Fruit fly (Drosophila melanogaster) whole organism, embryonic: ENCODE measurements around the gene Obp99d.

ENCODE experiments used
- Ada2b ChIP-seq: fragments of 200-800 bp; sonication (Bioruptor generic); IDR thresholded peaks from 2 replicates; pipeline ENCODE4 v1.3.6; 2022; ENCODE audit warnings: missing biosample characterization, missing genetic modification characterization
- Asciz ChIP-seq: fragments of 200-800 bp; sonication (Bioruptor generic); optimal IDR thresholded peaks from 2 replicates; lab custom pipeline; 2017; ENCODE audit warnings: missing biosample characterization, mild to moderate bottlenecking, missing genetic modification characterization, missing genetic modification reagents
- CG10274 ChIP-seq: fragments of 200-800 bp; sonication (Bioruptor generic); optimal IDR thresholded peaks from 3 replicates; lab custom pipeline; 2017; ENCODE audit warnings: missing biosample characterization, mild to moderate bottlenecking, missing genetic modification characterization
- CG12744 ChIP-seq: fragments of 200-800 bp; sonication (Bioruptor generic); optimal IDR thresholded peaks from 2 replicates; lab custom pipeline; 2016; ENCODE audit warnings: missing biosample characterization, missing genetic modification characterization
- CG13287 ChIP-seq: fragments of 200-800 bp; sonication (Bioruptor generic); IDR thresholded peaks from 2 replicates; pipeline ENCODE4 v1.3.6; 2022; ENCODE audit warnings: missing biosample characterization, missing genetic modification characterization; ENCODE audit not compliant: partially characterized antibody
- CG13775 ChIP-seq: fragments of 200-800 bp; sonication (Bioruptor generic); optimal IDR thresholded peaks from 3 replicates; lab custom pipeline; 2017; ENCODE audit warnings: missing biosample characterization, mild to moderate bottlenecking, missing genetic modification characterization
- CG14014 ChIP-seq: fragments of 200-800 bp; sonication (Bioruptor generic); IDR thresholded peaks from 2 replicates; pipeline ENCODE4 v1.3.6; 2022; ENCODE audit warnings: missing biosample characterization, missing genetic modification characterization
- CG15514 ChIP-seq: fragments of 200-800 bp; sonication (Bioruptor generic); optimal IDR thresholded peaks from 3 replicates; lab custom pipeline; 2017; ENCODE audit warnings: missing biosample characterization, missing genetic modification characterization, mild to moderate bottlenecking, moderate library complexity, missing genetic modification reagents
- CG17829 ChIP-seq: fragments of 200-800 bp; optimal IDR thresholded peaks from 2 replicates; lab custom pipeline; 2019; ENCODE audit warnings: missing biosample characterization, mild to moderate bottlenecking, missing genetic modification characterization, moderate library complexity
- CG2889 ChIP-seq: fragments of 200-800 bp; sonication (Bioruptor generic); IDR thresholded peaks from 3 replicates; pipeline ENCODE4 v1.3.6; 2022; ENCODE audit warnings: missing biosample characterization, missing genetic modification characterization
- CG6254 ChIP-seq: fragments of 200-800 bp; sonication (Bioruptor generic); optimal IDR thresholded peaks from 3 replicates; lab custom pipeline; 2017; ENCODE audit warnings: mild to moderate bottlenecking, missing biosample characterization, missing genetic modification reagents, missing genetic modification characterization
- CG6683 ChIP-seq: fragments of 200-800 bp; sonication (Bioruptor generic); optimal IDR thresholded peaks from 2 replicates; lab custom pipeline; 2017; ENCODE audit warnings: missing biosample characterization, mild to moderate bottlenecking, missing genetic modification characterization, missing genetic modification reagents
- CG8281 ChIP-seq: fragments of 200-800 bp; sonication (Bioruptor generic); optimal IDR thresholded peaks from 2 replicates; lab custom pipeline; 2018; ENCODE audit warnings: missing biosample characterization, mild to moderate bottlenecking, missing genetic modification characterization, moderate library complexity
- CG9797 ChIP-seq: fragments of 200-800 bp; sonication (Bioruptor generic); optimal IDR thresholded peaks from 3 replicates; lab custom pipeline; 2018; ENCODE audit warnings: missing biosample characterization, mild to moderate bottlenecking, missing genetic modification characterization
- CHES-1-like ChIP-seq: fragments of 200-800 bp; sonication (Bioruptor generic); optimal IDR thresholded peaks from 2 replicates; lab custom pipeline; 2016; ENCODE audit warnings: missing biosample characterization, missing genetic modification characterization
- CkIIα-i1 ChIP-seq: fragments of 200-800 bp; sonication (Bioruptor generic); IDR thresholded peaks from 2 replicates; pipeline ENCODE4 v1.3.6; 2022; ENCODE audit warnings: missing biosample characterization, missing genetic modification characterization
- D19B ChIP-seq: fragments of 200-800 bp; sonication (Bioruptor generic); optimal IDR thresholded peaks from 2 replicates; lab custom pipeline; 2017; ENCODE audit warnings: missing biosample characterization, mild to moderate bottlenecking, missing genetic modification characterization
- Dad ChIP-seq: fragments of 200-800 bp; sonication (Bioruptor generic); optimal IDR thresholded peaks from 3 replicates; lab custom pipeline; 2016; ENCODE audit warnings: missing biosample characterization, missing genetic modification characterization
- Dek ChIP-seq: fragments of 200-800 bp; sonication (Bioruptor generic); optimal IDR thresholded peaks from 3 replicates; lab custom pipeline; 2019; ENCODE audit warnings: missing biosample characterization, mild to moderate bottlenecking, missing genetic modification characterization, moderate library complexity
- Drgx ChIP-seq: fragments of 200-800 bp; sonication (Bioruptor generic); IDR thresholded peaks from 2 replicates; pipeline ENCODE4 v1.3.6; 2022; ENCODE audit warnings: missing biosample characterization, missing genetic modification characterization
- Eip74EF ChIP-seq, 2 experiments: fragments of 200-800 bp in 1 of 2; fragments of >200 bp in 1 of 2; sonication (Bioruptor generic) in 1 of 2; optimal IDR thresholded peaks; 2 replicates each; lab custom pipeline; 2017 to 2019; ENCODE audit warnings: missing biosample characterization in 2 of 2, missing genetic modification characterization in 2 of 2, mild to moderate bottlenecking in 1 of 2, moderate library complexity in 1 of 2
- Gug ChIP-seq: fragments of 200-800 bp; sonication (Bioruptor generic); IDR thresholded peaks from 4 replicates; pipeline ENCODE4 v1.3.6; 2022; ENCODE audit warnings: missing biosample characterization, missing genetic modification characterization
- Hmr ChIP-seq: fragments of 200-800 bp; sonication (Bioruptor generic); optimal IDR thresholded peaks from 3 replicates; lab custom pipeline; 2017; ENCODE audit warnings: mild to moderate bottlenecking, missing biosample characterization, missing genetic modification reagents, missing genetic modification characterization
- Hmx ChIP-seq: fragments of 200-800 bp; sonication (Bioruptor generic); optimal IDR thresholded peaks from 2 replicates; lab custom pipeline; 2016; ENCODE audit warnings: missing biosample characterization, missing genetic modification characterization
- Lim3 ChIP-seq: fragments of 200-800 bp; sonication (Bioruptor generic); IDR thresholded peaks from 2 replicates; pipeline ENCODE4 v1.3.6; 2022; ENCODE audit warnings: missing biosample characterization, missing genetic modification characterization
- Myb ChIP-seq: fragments of 200-800 bp; sonication (Bioruptor generic); optimal IDR thresholded peaks from 2 replicates; lab custom pipeline; 2016; ENCODE audit warnings: missing biosample characterization, missing genetic modification characterization
- NFAT ChIP-seq: fragments of 200-800 bp; sonication (Bioruptor generic); IDR thresholded peaks from 2 replicates; pipeline ENCODE4 v1.3.6; 2022; ENCODE audit warnings: missing biosample characterization, missing genetic modification characterization
- Oaz ChIP-seq: fragments of 200-800 bp; sonication (Bioruptor generic); IDR thresholded peaks from 2 replicates; pipeline ENCODE4 v1.3.6; 2022; ENCODE audit warnings: missing biosample characterization, missing genetic modification characterization
- PHDP ChIP-seq: fragments of 200-800 bp; sonication (Bioruptor generic); optimal IDR thresholded peaks from 3 replicates; lab custom pipeline; 2018; ENCODE audit warnings: missing biosample characterization, mild to moderate bottlenecking, missing genetic modification characterization, moderate library complexity
- Ptx1 ChIP-seq: fragments of 200-800 bp; sonication (Bioruptor generic); IDR thresholded peaks from 2 replicates; pipeline ENCODE4 v1.3.6; 2022; ENCODE audit warnings: missing biosample characterization, missing genetic modification characterization
- Side ChIP-seq: fragments of 200-800 bp; sonication (Bioruptor generic); optimal IDR thresholded peaks from 2 replicates; lab custom pipeline; 2016; ENCODE audit warnings: missing biosample characterization, missing genetic modification characterization
- Six4 ChIP-seq: fragments of 200-800 bp; sonication (Bioruptor generic); optimal IDR thresholded peaks from 2 replicates; lab custom pipeline; 2016; ENCODE audit warnings: missing biosample characterization, missing genetic modification characterization
- Stat92E ChIP-seq, 3 experiments: fragments of >200 bp in 2 of 3; fragments of 200-800 bp in 1 of 3; sonication (Bioruptor generic) in 1 of 3; optimal IDR thresholded peaks; 2 replicates each; lab custom pipeline; 2017 to 2019; ENCODE audit warnings: missing biosample characterization in 3 of 3, missing genetic modification characterization in 3 of 3, mild to moderate bottlenecking in 1 of 3, moderate library complexity in 1 of 3
- Usf ChIP-seq: fragments of 200-800 bp; sonication (Bioruptor generic); optimal IDR thresholded peaks from 2 replicates; lab custom pipeline; 2017; ENCODE audit warnings: missing genotype, missing biosample characterization, missing genetic modification characterization
- Vsx1 ChIP-seq: fragments of 200-800 bp; sonication (Bioruptor generic); optimal IDR thresholded peaks from 2 replicates; lab custom pipeline; 2017; ENCODE audit warnings: missing biosample characterization, mild to moderate bottlenecking, missing genetic modification characterization, missing genetic modification reagents
- al ChIP-seq: fragments of 200-800 bp; sonication (Bioruptor generic); IDR thresholded peaks from 2 replicates; pipeline ENCODE4 v1.3.6; 2022; ENCODE audit warnings: missing biosample characterization, missing genetic modification characterization
- aop ChIP-seq: fragments of 200-800 bp; sonication (Bioruptor generic); IDR thresholded peaks from 2 replicates; pipeline ENCODE4 v1.3.6; 2022; ENCODE audit warnings: missing biosample characterization, missing genetic modification characterization
- ase ChIP-seq: fragments of 200-800 bp; sonication (Bioruptor generic); IDR thresholded peaks from 3 replicates; pipeline ENCODE4 v1.3.6; 2022; ENCODE audit warnings: missing biosample characterization, missing genetic modification characterization
- dysf ChIP-seq: fragments of 200-800 bp; sonication (Bioruptor generic); IDR thresholded peaks from 3 replicates; pipeline ENCODE4 v1.3.6; 2022; ENCODE audit warnings: missing biosample characterization, missing genetic modification characterization
- en ChIP-seq: fragments of 200-800 bp; sonication (Bioruptor generic); optimal IDR thresholded peaks from 2 replicates; lab custom pipeline; 2016; ENCODE audit warnings: missing biosample characterization, missing genetic modification characterization
- gsb ChIP-seq: fragments of 200-800 bp; sonication (Bioruptor generic); IDR thresholded peaks from 2 replicates; pipeline ENCODE4 v1.3.6; 2022; ENCODE audit warnings: missing biosample characterization, missing genetic modification characterization
- nerfin-2 ChIP-seq: fragments of 200-800 bp; sonication (Bioruptor generic); IDR thresholded peaks from 2 replicates; pipeline ENCODE4 v1.3.6; 2022; ENCODE audit warnings: missing biosample characterization, missing genetic modification characterization; ENCODE audit not compliant: partially characterized antibody
- nmo ChIP-seq: fragments of 200-800 bp; sonication (Bioruptor generic); optimal IDR thresholded peaks from 2 replicates; lab custom pipeline; 2018; ENCODE audit warnings: missing biosample characterization, mild to moderate bottlenecking, missing genetic modification characterization, moderate library complexity
- oc ChIP-seq: fragments of 200-800 bp; sonication (Bioruptor generic); optimal IDR thresholded peaks from 2 replicates; lab custom pipeline; 2018; ENCODE audit warnings: missing biosample characterization, mild to moderate bottlenecking, missing genetic modification characterization, moderate library complexity
- sens ChIP-seq: fragments of 200-800 bp; sonication (Bioruptor generic); peaks from one replicate; lab custom pipeline; 2016; ENCODE audit warnings: missing biosample characterization, missing genetic modification characterization
- sim ChIP-seq: fragments of 200-800 bp; sonication (Bioruptor generic); IDR thresholded peaks from 2 replicates; pipeline ENCODE4 v1.3.6; 2022; ENCODE audit warnings: missing biosample characterization, missing genetic modification characterization
- sisA ChIP-seq: fragments of 200-800 bp; sonication (Bioruptor generic); IDR thresholded peaks from 2 replicates; pipeline ENCODE4 v1.3.6; 2022; ENCODE audit warnings: missing biosample characterization, missing genetic modification characterization
- slou ChIP-seq: fragments of 200-800 bp; sonication (Bioruptor generic); optimal IDR thresholded peaks from 3 replicates; lab custom pipeline; 2016; ENCODE audit warnings: missing biosample characterization, missing genetic modification characterization
- slp2 ChIP-seq: fragments of 200-800 bp; sonication (Bioruptor generic); optimal IDR thresholded peaks from 2 replicates; lab custom pipeline; 2016; ENCODE audit warnings: missing biosample characterization, missing genetic modification characterization
- unpg ChIP-seq: fragments of 200-800 bp; sonication (Bioruptor generic); optimal IDR thresholded peaks from 3 replicates; lab custom pipeline; 2018; ENCODE audit warnings: missing biosample characterization, mild to moderate bottlenecking, missing genetic modification characterization, moderate library complexity
- zfh1 ChIP-seq: fragments of 200-800 bp; sonication (Bioruptor generic); IDR thresholded peaks from 3 replicates; pipeline ENCODE4 v1.3.6; 2022; ENCODE audit warnings: missing biosample characterization, missing genetic modification characterization

Gene Obp99d

dm6 chr3R:29736678-29737093 lies 22.4 kb downstream of the Obp99d start, which contains the start of the genes CG7601 and CIA30:
Gene CG7601, minus strand, starts transcription at chr3R:29736745.
Gene CIA30, plus strand, starts transcription at chr3R:29736965.
- TF ChIP-seq CHES-1-like (peak; percentile 99), slp2 (GFP tag; lab: Kevin White, UChicago) (peak; percentile 99), D19B (GFP tag; lab: Kevin White, UChicago) (peak; percentile 93), en (GFP tag; lab: Kevin White, UChicago) (peak; percentile 98), nmo (GFP tag; lab: Kevin White, UChicago) (peak; percentile 99), Asciz (GFP tag; lab: Kevin White, UChicago) (peak; percentile 95), Myb (peak; percentile 94), CG17829 (tag; lab: Kevin White, UChicago) (peak; percentile 97), Stat92E (GFP tag; optimal IDR thresholded peaks at IDR 0.05; lab: Kevin White, UChicago) (peak in 1 of 3 experiments; percentile 91), Drgx (peak; percentile 100), CG12744 (GFP tag; lab: Kevin White, UChicago) (peak; percentile 95), CG14014 (GFP tag; lab: Robert Waterston, UW) (peak; percentile 100), Side (GFP tag; lab: Kevin White, UChicago) (peak; percentile 99), zfh1 (GFP tag; lab: Robert Waterston, UW) (peak; percentile 100), Ada2b (GFP tag; lab: Robert Waterston, UW) (peak; percentile 100), CG6683 (GFP tag; lab: Kevin White, UChicago) (peak; percentile 93), Vsx1 (GFP tag; lab: Kevin White, UChicago) (peak; percentile 92), CG15514 (GFP tag; lab: Kevin White, UChicago) (peak; percentile 93), oc (tag; lab: Kevin White, UChicago) (peak; percentile 95), slou (GFP tag; lab: Kevin White, UChicago) (peak; percentile 98), Usf (GFP tag; lab: Kevin White, UChicago) (peak; percentile 93), CG9797 (GFP tag; lab: Kevin White, UChicago) (peak; percentile 46), Dad (peak; percentile 98), Lim3 (peak; percentile 100), sim (GFP tag; lab: Robert Waterston, UW) (peak; percentile 99), Hmx (peak; percentile 96), NFAT (GFP tag; lab: Robert Waterston, UW) (peak; percentile 100), aop (GFP tag; lab: Robert Waterston, UW) (peak; percentile 100), CG8281 (tag; lab: Kevin White, UChicago) (peak; percentile 94), Oaz (peak; percentile 100), sisA (peak; percentile 100), Gug (GFP tag; lab: Robert Waterston, UW) (peak; percentile 100), CG6254 (GFP tag; lab: Kevin White, UChicago) (peak; percentile 93), gsb (peak; percentile 100), CG2889 (GFP tag; lab: Robert Waterston, UW) (peak; percentile 99), ase (peak; percentile 100), PHDP (tag; lab: Kevin White, UChicago) (peak; percentile 96), Six4 (GFP tag; lab: Kevin White, UChicago) (peak; percentile 99), unpg (GFP tag; lab: Kevin White, UChicago) (peak; percentile 98), CG13775 (peak; percentile 96), Dek (tag; lab: Kevin White, UChicago) (peak; percentile 98), Hmr (GFP tag; lab: Kevin White, UChicago) (peak; percentile 98), nerfin-2 (no peak), sens (GFP tag; lab: Kevin White, UChicago) (peak; percentile 100), CG10274 (GFP tag; lab: Kevin White, UChicago) (peak; percentile 92), Eip74EF (GFP tag; optimal IDR thresholded peaks at IDR 0.05; lab: Kevin White, UChicago) (peak in 1 of 2 experiments; percentile 93), al (GFP tag; lab: Robert Waterston, UW) (peak; percentile 100), dysf (GFP tag; lab: Robert Waterston, UW) (peak; percentile 100), Ptx1 (peak; percentile 100), CkIIα-i1 (GFP tag; lab: Robert Waterston, UW) (peak; percentile 100), CG13287 (GFP tag; lab: Robert Waterston, UW) (peak; percentile 65)
